Worm (Caenorhabditis elegans) whole organism, L4/young adult: ENCODE measurements around the gene C36E6.2.

Experiments used
- W03F9.2 ChIP-seq: fragments of 150-350 bp; optimal IDR thresholded peaks from 2 replicates; lab custom pipeline; 2014; ENCODE audit warnings: missing biosample characterization, missing genetic modification characterization
- dao-5 ChIP-seq: sonication (generic microtip); optimal IDR thresholded peaks from 2 replicates; lab custom pipeline; 2016; ENCODE audit warnings: missing genotype, missing genetic modification characterization, moderate library complexity, missing compliant biosample characterization
- him-1 ChIP-seq: sonication (generic microtip); optimal IDR thresholded peaks from 2 replicates; lab custom pipeline; 2016; ENCODE audit warnings: missing genotype, missing genetic modification reagents, missing genetic modification characterization, missing compliant biosample characterization

DNA sequence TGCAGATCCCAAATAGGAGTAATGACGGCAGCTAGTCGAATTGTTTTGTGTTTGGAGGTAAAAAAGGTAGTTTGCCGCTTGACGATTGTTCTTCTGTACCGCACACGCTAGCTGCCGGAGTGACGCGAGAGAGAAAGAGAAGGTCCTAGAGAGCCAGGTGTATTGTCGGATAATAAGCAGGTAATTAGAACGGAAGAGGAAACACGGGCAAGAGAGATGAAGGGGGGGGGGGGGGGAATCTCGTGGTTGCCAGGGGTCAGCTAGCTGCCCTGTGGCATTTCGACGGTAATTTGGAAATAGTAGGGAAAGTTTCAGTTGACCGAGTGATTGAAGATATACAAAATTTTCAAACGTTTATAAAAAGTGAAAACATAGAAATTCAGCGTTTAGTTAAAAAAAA, 37.6 kb upstream of the C36E6.2 start, which contains the start of gene crb-1:
- TF ChIP-seq W03F9.2 (tag; lab: Kevin White, UChicago) (no peak), him-1 (tag; lab: Kevin White, UChicago) (no peak), dao-5 (tag; lab: Kevin White, UChicago) (no peak)
